Fruit fly (Drosophila melanogaster) whole organism, prepupa: Measurements from ENCODE around the gene nmd.

ENCODE experiments used
- Blimp-1 ChIP-seq: fragments of 200-800 bp; sonication (Bioruptor generic); optimal IDR thresholded peaks from 3 replicates; lab custom pipeline; 2017; ENCODE audit warnings: missing biosample characterization, missing genetic modification characterization, mild to moderate bottlenecking, moderate library complexity, missing genetic modification reagents
- CG10631 ChIP-seq: fragments of 200-800 bp; sonication (Bioruptor generic); optimal IDR thresholded peaks from 2 replicates; lab custom pipeline; 2016; ENCODE audit warnings: missing biosample characterization, missing genetic modification characterization
- CG11762 ChIP-seq: fragments of 200-800 bp; sonication (Bioruptor generic); optimal IDR thresholded peaks from 3 replicates; lab custom pipeline; 2016; ENCODE audit warnings: missing biosample characterization, missing genetic modification characterization; ENCODE audit not compliant: insufficient read depth
- CG1621 ChIP-seq: fragments of 200-800 bp; sonication (Bioruptor generic); optimal IDR thresholded peaks from 3 replicates; lab custom pipeline; 2018; ENCODE audit warnings: missing biosample characterization, mild to moderate bottlenecking, missing genetic modification characterization
- CG3032 ChIP-seq: fragments of 200-800 bp; optimal IDR thresholded peaks from 2 replicates; lab custom pipeline; 2019; ENCODE audit warnings: missing biosample characterization, mild to moderate bottlenecking, missing genetic modification characterization, moderate library complexity
- CG3919 ChIP-seq: fragments of 200-800 bp; sonication (Bioruptor generic); optimal IDR thresholded peaks from 3 replicates; lab custom pipeline; 2016; ENCODE audit warnings: missing biosample characterization, missing genetic modification characterization
- CG4318 ChIP-seq: fragments of 200-800 bp; sonication (Bioruptor generic); optimal IDR thresholded peaks from 3 replicates; lab custom pipeline; 2017; ENCODE audit warnings: missing biosample characterization, mild to moderate bottlenecking, missing genetic modification characterization
- CG6276 ChIP-seq: fragments of 200-800 bp; sonication (Bioruptor generic); optimal IDR thresholded peaks from 2 replicates; lab custom pipeline; 2017; ENCODE audit warnings: missing biosample characterization, mild to moderate bottlenecking, missing genetic modification characterization
- CG6792 ChIP-seq: fragments of 200-800 bp; sonication (Bioruptor generic); optimal IDR thresholded peaks from 3 replicates; lab custom pipeline; 2016; ENCODE audit warnings: missing biosample characterization, missing genetic modification characterization
- CG6808 ChIP-seq: fragments of 200-800 bp; sonication (Bioruptor generic); optimal IDR thresholded peaks from 3 replicates; lab custom pipeline; 2017; ENCODE audit warnings: missing biosample characterization, missing genetic modification characterization, mild to moderate bottlenecking, moderate library complexity, missing genetic modification reagents
- CG8319 ChIP-seq: fragments of 200-800 bp; sonication (Bioruptor generic); optimal IDR thresholded peaks from 3 replicates; lab custom pipeline; 2016; ENCODE audit warnings: missing biosample characterization, missing genetic modification characterization
- CG9139 ChIP-seq: fragments of 200-800 bp; sonication (Bioruptor generic); optimal IDR thresholded peaks from 3 replicates; lab custom pipeline; 2017; ENCODE audit warnings: missing biosample characterization, mild to moderate bottlenecking, missing genetic modification characterization
- Eip75B ChIP-seq: fragments of 200-800 bp; sonication (Bioruptor generic); optimal IDR thresholded peaks from 3 replicates; lab custom pipeline; 2016; ENCODE audit warnings: missing biosample characterization, missing genetic modification characterization
- Eip78C ChIP-seq: fragments of 200-800 bp; sonication (Bioruptor generic); peaks from one replicate; lab custom pipeline; 2016; ENCODE audit warnings: missing biosample characterization, missing genetic modification characterization
- Ets21C ChIP-seq: fragments of 200-800 bp; sonication (Bioruptor generic); optimal IDR thresholded peaks from 3 replicates; lab custom pipeline; 2016; ENCODE audit warnings: missing biosample characterization, missing genetic modification characterization
- Ets96B ChIP-seq: fragments of 200-800 bp; optimal IDR thresholded peaks from 2 replicates; lab custom pipeline; 2019; ENCODE audit warnings: missing biosample characterization, mild to moderate bottlenecking, missing genetic modification characterization, moderate library complexity
- Hr38 ChIP-seq: sonication (Bioruptor generic); optimal IDR thresholded peaks from 2 replicates; lab custom pipeline; 2016; ENCODE audit warnings: missing biosample characterization, missing genetic modification characterization
- Hr39 ChIP-seq: fragments of 200-800 bp; sonication (Bioruptor generic); optimal IDR thresholded peaks from 2 replicates; lab custom pipeline; 2016; ENCODE audit warnings: missing biosample characterization, missing genetic modification characterization
- Sox14 ChIP-seq: fragments of 200-800 bp; sonication (Bioruptor generic); optimal IDR thresholded peaks from 3 replicates; lab custom pipeline; 2016; ENCODE audit warnings: missing biosample characterization, missing genetic modification characterization
- achi ChIP-seq: fragments of 200-800 bp; sonication (Bioruptor generic); optimal IDR thresholded peaks from 3 replicates; lab custom pipeline; 2016; ENCODE audit warnings: missing biosample characterization, missing genetic modification characterization
- cyc ChIP-seq: fragments of 200-800 bp; sonication (Bioruptor generic); optimal IDR thresholded peaks from 3 replicates; lab custom pipeline; 2016; ENCODE audit warnings: missing biosample characterization, missing genetic modification characterization
- dsx ChIP-seq: fragments of 200-800 bp; optimal IDR thresholded peaks from 3 replicates; lab custom pipeline; 2019; ENCODE audit warnings: missing biosample characterization, mild to moderate bottlenecking, missing genetic modification characterization, moderate library complexity; ENCODE audit not compliant: poor library complexity, severe bottlenecking
- esn ChIP-seq: fragments of 200-800 bp; sonication (Bioruptor generic); optimal IDR thresholded peaks from 2 replicates; lab custom pipeline; 2016; ENCODE audit warnings: missing biosample characterization, mild to moderate bottlenecking, missing genetic modification characterization, moderate library complexity
- net ChIP-seq: fragments of 200-800 bp; sonication (Bioruptor generic); optimal IDR thresholded peaks from 3 replicates; lab custom pipeline; 2016; ENCODE audit warnings: missing biosample characterization, missing genetic modification characterization
- spab ChIP-seq: fragments of 200-800 bp; sonication (Bioruptor generic); optimal IDR thresholded peaks from 2 replicates; lab custom pipeline; 2017; ENCODE audit warnings: missing biosample characterization, mild to moderate bottlenecking, missing genetic modification characterization, missing genetic modification reagents
- ss ChIP-seq, 2 experiments: fragments of 200-800 bp; sonication (Bioruptor generic); optimal IDR thresholded peaks; 2 replicates in 1 of 2; 3 replicates in 1 of 2; lab custom pipeline; 2017 to 2018; ENCODE audit warnings: mild to moderate bottlenecking in 2 of 2, missing biosample characterization in 2 of 2, missing genetic modification characterization in 2 of 2, moderate library complexity in 1 of 2
- svp ChIP-seq: fragments of 200-800 bp; sonication (Bioruptor generic); peaks from one replicate; lab custom pipeline; 2016; ENCODE audit warnings: missing biosample characterization, missing genetic modification characterization
- vri ChIP-seq: fragments of 200-800 bp; sonication (Bioruptor generic); optimal IDR thresholded peaks from 3 replicates; lab custom pipeline; 2016; ENCODE audit warnings: missing biosample characterization, mild to moderate bottlenecking, missing genetic modification characterization

nmd gene

dm6 chr2L:10334854-10335277 is 31.1 kb upstream of the nmd start (continued):
- no peak for TF ChIP-seq CG11762
- TF ChIP-seq CG6276, result no peak
- TF ChIP-seq CG8319, result no peak
- no peak for TF ChIP-seq CG10631 (GFP tag; lab: Kevin White, UChicago)
- no peak for TF ChIP-seq CG3919 (GFP tag; lab: Kevin White, UChicago)
- no peak for TF ChIP-seq Hr39 (GFP tag; lab: Kevin White, UChicago)
- no peak for TF ChIP-seq Blimp-1 (GFP tag; lab: Kevin White, UChicago)

- TF ChIP-seq svp (GFP tag; lab: Kevin White, UChicago), result peak; percentile 60
- no peak for TF ChIP-seq Ets21C
- TF ChIP-seq cyc, result no peak
- no peak for TF ChIP-seq net (GFP tag; lab: Kevin White, UChicago)
- TF ChIP-seq Hr38 (GFP tag; lab: Kevin White, UChicago), result no peak
- TF ChIP-seq CG3919 (GFP tag; lab: Kevin White, UChicago), result no peak
- TF ChIP-seq spab (GFP tag; lab: Kevin White, UChicago), result no peak
- TF ChIP-seq, all 60 proteins: peak for 1
These were observed 30.5 kb upstream of the nmd start for dm6 chr2L:10334213-10334612.

dm6 chr2L:10333091-10333991 is 29.6 kb upstream of the nmd start, which contains the start of gene GATAd:
Gene GATAd, plus strand, starts transcription at chr2L:10333734.
- TF ChIP-seq Ets96B (tag; lab: Kevin White, UChicago) (no peak), Sox14 (peak; percentile 20), vri (GFP tag; lab: Kevin White, UChicago) (peak; percentile 16), CG1621 (no peak), CG3032 (tag; lab: Kevin White, UChicago) (peak; percentile 1), Eip78C (GFP tag; lab: Kevin White, UChicago) (peak; percentile 41), esn (peak; percentile 21), dsx (peak; percentile 28)

- TF ChIP-seq Eip75B (GFP tag; lab: Kevin White, UChicago) (no peak), CG3032 (tag; lab: Kevin White, UChicago) (peak; percentile 12), vri (GFP tag; lab: Kevin White, UChicago) (peak; percentile 39), CG9139 (no peak), achi (GFP tag; lab: Kevin White, UChicago) (no peak), CG6792 (GFP tag; lab: Kevin White, UChicago) (no peak), CG6276 (no peak), dsx (peak; percentile 86)
These were observed 27.5 kb upstream of the nmd start, which contains the start of the genes Schip1 and Cox10 for dm6 chr2L:10331066-10331847. Gene Schip1, minus strand, starts transcription at chr2L:10331116. Gene Cox10, plus strand, starts transcription at chr2L:10331471.

dm6 chr2L:10327790-10328189 is 24.0 kb upstream of the nmd start, which contains the start of gene RnrL:
Gene RnrL, minus strand, starts transcription at chr2L:10327943.
- TF ChIP-seq ss (GFP tag; optimal IDR thresholded peaks at IDR 0.05; lab: Kevin White, UChicago) (no peak), esn (no peak), CG4318 (GFP tag; lab: Kevin White, UChicago) (no peak), net (GFP tag; lab: Kevin White, UChicago) (no peak), CG6808 (GFP tag; lab: Kevin White, UChicago) (no peak), CG9139 (no peak), CG3919 (GFP tag; lab: Kevin White, UChicago) (no peak), dsx (peak; percentile 7)
